Worm (Caenorhabditis elegans): Measurements from ENCODE around the gene iars-1.
A peak's percentile ranks its signal among the peaks of the same experiment; 100 is the strongest.

Gene iars-1

ce11 chrIV:10344621-10345020 is 23.8 kb upstream of the iars-1 start:
- TF ChIP-seq ZK546.5 (tag; optimal IDR thresholded peaks at IDR 0.05) (no peak), nfya-1 (tag; optimal IDR thresholded peaks at IDR 0.05; ENCODE audit: insufficient read depth) (peak; percentile 83), ceh-28 (tag; optimal IDR thresholded peaks at IDR 0.05) (peak; percentile 50), ceh-82 (tag; optimal IDR thresholded peaks at IDR 0.05) (no peak), ceh-9 (tag; optimal IDR thresholded peaks at IDR 0.05) (no peak), ceh-16 (tag; optimal IDR thresholded peaks at IDR 0.05) (no peak), unc-62 (GFP tag; optimal IDR thresholded peaks at IDR 0.05) (no peak), lin-39 (tag; optimal IDR thresholded peaks at IDR 0.05) (peak; percentile 73), nhr-12 (tag; optimal IDR thresholded peaks at IDR 0.05) (no peak), ama-1 (optimal IDR thresholded peaks at IDR 0.05) (no peak), hmg-11 (tag; optimal IDR thresholded peaks at IDR 0.05) (peak; percentile 23), nhr-67 (tag; optimal IDR thresholded peaks at IDR 0.05) (no peak), nhr-43 (tag; optimal IDR thresholded peaks at IDR 0.05; ENCODE audit: poor library complexity, severe bottlenecking) (no peak), snpc-4 (tag; optimal IDR thresholded peaks at IDR 0.05) (no peak), egl-5 (tag; optimal IDR thresholded peaks at IDR 0.05) (peak; percentile 23), skn-1 (tag; optimal IDR thresholded peaks at IDR 0.05) (peak; percentile 56), elt-1 (tag; optimal IDR thresholded peaks at IDR 0.05) (no peak), pha-4 (tag; optimal IDR thresholded peaks at IDR 0.05) (peak; percentile 7)

ce11 chrIV:10345486-10345885 is 22.9 kb upstream of the iars-1 start:
- peak; percentile 73 for TF ChIP-seq pha-4 (tag; optimal IDR thresholded peaks at IDR 0.05)
- no peak for TF ChIP-seq nhr-67 (tag; optimal IDR thresholded peaks at IDR 0.05)

- TF ChIP-seq ceh-9 (tag; optimal IDR thresholded peaks at IDR 0.05) (no peak), nfya-1 (tag; optimal IDR thresholded peaks at IDR 0.05; ENCODE audit: insufficient read depth) (peak; percentile 75), nhr-12 (tag; optimal IDR thresholded peaks at IDR 0.05) (no peak), jun-1 (tag; optimal IDR thresholded peaks at IDR 0.05) (peak; percentile 1), nhr-237 (tag; optimal IDR thresholded peaks at IDR 0.05) (no peak), nhr-77 (tag; optimal IDR thresholded peaks at IDR 0.05) (no peak), ztf-11 (tag; optimal IDR thresholded peaks at IDR 0.05) (no peak), ceh-28 (tag; optimal IDR thresholded peaks at IDR 0.05) (peak; percentile 1), nhr-25 (tag; optimal IDR thresholded peaks at IDR 0.05) (no peak), fos-1 (tag; optimal IDR thresholded peaks at IDR 0.05) (no peak), elt-2 (tag; optimal IDR thresholded peaks at IDR 0.05) (peak; percentile 4), pha-4 (tag; optimal IDR thresholded peaks at IDR 0.05) (peak; percentile 78), egl-5 (tag; optimal IDR thresholded peaks at IDR 0.05) (peak; percentile 33), nhr-23 (tag; optimal IDR thresholded peaks at IDR 0.05) (peak; percentile 27), nhr-28 (tag; optimal IDR thresholded peaks at IDR 0.05) (no peak), aly-2 (tag; optimal IDR thresholded peaks at IDR 0.05) (no peak), tbx-2 (tag; optimal IDR thresholded peaks at IDR 0.05) (no peak), snpc-4 (tag; optimal IDR thresholded peaks at IDR 0.05) (peak; percentile 25), lin-15B (tag; optimal IDR thresholded peaks at IDR 0.05) (peak; percentile 25), nhr-67 (tag; optimal IDR thresholded peaks at IDR 0.05) (no peak), nhr-43 (tag; optimal IDR thresholded peaks at IDR 0.05; ENCODE audit: poor library complexity, severe bottlenecking) (no peak), nhr-76 (tag; optimal IDR thresholded peaks at IDR 0.05) (no peak), fkh-2 (tag; optimal IDR thresholded peaks at IDR 0.05) (no peak), lsy-12 (tag; optimal IDR thresholded peaks at IDR 0.05) (no peak), daf-12 (tag; optimal IDR thresholded peaks at IDR 0.05) (no peak), ZK546.5 (tag; optimal IDR thresholded peaks at IDR 0.05) (no peak), zag-1 (tag; optimal IDR thresholded peaks at IDR 0.05) (no peak), ceh-16 (tag; optimal IDR thresholded peaks at IDR 0.05) (no peak), skn-1 (tag; optimal IDR thresholded peaks at IDR 0.05) (no peak), ama-1 (optimal IDR thresholded peaks at IDR 0.05) (no peak), pqm-1 (tag; optimal IDR thresholded peaks at IDR 0.05) (no peak), eor-1 (tag; optimal IDR thresholded peaks at IDR 0.05) (no peak), lin-39 (tag; optimal IDR thresholded peaks at IDR 0.05) (peak; percentile 41), hmg-11 (tag; optimal IDR thresholded peaks at IDR 0.05) (peak; percentile 50)
Observed at ce11 chrIV:10345990-10346389, 22.4 kb upstream of the iars-1 start.

- TF ChIP-seq mml-1 (tag; optimal IDR thresholded peaks at IDR 0.05) (no peak), ceh-28 (tag; optimal IDR thresholded peaks at IDR 0.05) (no peak), lin-15B (tag; optimal IDR thresholded peaks at IDR 0.05) (no peak), jun-1 (tag; optimal IDR thresholded peaks at IDR 0.05) (no peak), ceh-9 (tag; optimal IDR thresholded peaks at IDR 0.05) (no peak), fkh-10 (GFP tag; optimal IDR thresholded peaks at IDR 0.05) (no peak)
Observed at ce11 chrIV:10346948-10347347, 21.5 kb upstream of the iars-1 start.
